Fruit fly (Drosophila melanogaster): ENCODE measurements around the gene dlg1.

dlg1 gene

DNA sequence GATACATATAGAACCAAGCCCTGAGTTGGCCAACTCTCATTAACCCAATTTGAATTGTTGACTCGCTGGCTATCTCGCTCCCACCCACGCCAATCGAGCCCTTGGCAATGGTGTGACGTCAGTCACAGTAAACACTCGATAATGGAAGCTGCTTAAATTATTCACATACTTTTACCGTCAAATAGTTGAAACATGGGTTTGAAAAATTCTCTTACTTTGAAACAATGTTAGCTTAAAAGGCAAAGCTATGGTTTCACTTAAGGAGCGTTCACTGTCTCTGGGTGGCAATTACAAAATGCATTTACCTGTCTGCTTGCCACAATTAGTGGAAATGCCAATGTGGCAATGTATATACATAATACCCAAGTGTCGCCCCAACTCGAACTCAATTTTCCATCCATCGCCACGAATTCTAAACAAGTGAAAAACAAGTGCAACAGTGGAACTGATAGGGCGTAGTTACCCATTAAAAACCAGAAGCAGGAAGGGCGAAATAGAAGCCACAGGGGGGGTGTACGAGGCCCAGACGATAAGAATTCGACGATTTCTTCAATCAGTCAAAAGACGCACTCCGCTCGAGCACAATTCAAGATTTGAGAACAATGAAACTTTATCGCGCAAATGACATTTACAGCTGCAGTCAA is 80.1 kb downstream of the dlg1 start:
- peak; percentile 10 for TF ChIP-seq Lpt (GFP tag; optimal IDR thresholded peaks at IDR 0.05)
- TF ChIP-seq svp (GFP tag), result peak; percentile 93
- peak; percentile 61 for TF ChIP-seq net (GFP tag; optimal IDR thresholded peaks at IDR 0.05)
- TF ChIP-seq Hr39 (GFP tag; optimal IDR thresholded peaks at IDR 0.05), result peak; percentile 92
- peak; percentile 88 for TF ChIP-seq Met (GFP tag; optimal IDR thresholded peaks at IDR 0.05)
- TF ChIP-seq fkh (GFP tag; optimal IDR thresholded peaks at IDR 0.05), result peak; percentile 54
- TF ChIP-seq CG6808 (GFP tag; optimal IDR thresholded peaks at IDR 0.05), result peak; percentile 22
- TF ChIP-seq CG10669 (GFP tag; optimal IDR thresholded peaks at IDR 0.05), result peak; percentile 49
- TF ChIP-seq CG8319 (GFP tag; optimal IDR thresholded peaks at IDR 0.05), result peak; percentile 38
- peak; percentile 70 for TF ChIP-seq pdm3 (GFP tag; optimal IDR thresholded peaks at IDR 0.05)
- TF ChIP-seq esn (GFP tag; optimal IDR thresholded peaks at IDR 0.05), result peak; percentile 87
- TF ChIP-seq Ets96B (tag; optimal IDR thresholded peaks at IDR 0.05), result peak; percentile 2
- TF ChIP-seq Smox (GFP tag; optimal IDR thresholded peaks at IDR 0.05), result peak; percentile 86
- no peak for TF ChIP-seq dac (GFP tag; optimal IDR thresholded peaks at IDR 0.05)
- TF ChIP-seq CG11294 (GFP tag; IDR thresholded peaks at IDR 0.05), result 0 out of 2 replicates have a peak, but pooled peaks have one; percentile 10
- TF ChIP-seq salr (GFP tag; optimal IDR thresholded peaks at IDR 0.05), result no peak
- TF ChIP-seq Eip93F (GFP tag; optimal IDR thresholded peaks at IDR 0.05), result peak; percentile 77
- TF ChIP-seq Sox14 (GFP tag; optimal IDR thresholded peaks at IDR 0.05), result peak; percentile 79
- TF ChIP-seq CG11762 (GFP tag; optimal IDR thresholded peaks at IDR 0.05; ENCODE audit: insufficient read depth), result peak; percentile 27
- peak; percentile 57 for TF ChIP-seq OdsH (GFP tag; optimal IDR thresholded peaks at IDR 0.05)
- no peak for TF ChIP-seq fd59A (GFP tag; optimal IDR thresholded peaks at IDR 0.05)
- peak; percentile 52 for TF ChIP-seq CG6276 (GFP tag; optimal IDR thresholded peaks at IDR 0.05)
- TF ChIP-seq cyc (GFP tag; optimal IDR thresholded peaks at IDR 0.05), result peak; percentile 89
- no peak for TF ChIP-seq spab (GFP tag; optimal IDR thresholded peaks at IDR 0.05)
- peak; percentile 70 for TF ChIP-seq CG15336 (GFP tag; IDR thresholded peaks at IDR 0.05)
- peak; percentile 80 for TF ChIP-seq CG6163 (GFP tag; IDR thresholded peaks at IDR 0.05)
- peak; percentile 49 for TF ChIP-seq CG32006 (GFP tag; optimal IDR thresholded peaks at IDR 0.05)
- TF ChIP-seq CG34406 (GFP tag; optimal IDR thresholded peaks at IDR 0.05), result peak; percentile 66
- TF ChIP-seq CG3919 (GFP tag; optimal IDR thresholded peaks at IDR 0.05), result peak; percentile 73
- TF ChIP-seq CG6792 (GFP tag; optimal IDR thresholded peaks at IDR 0.05), result peak; percentile 72
- TF ChIP-seq dsx (GFP tag; optimal IDR thresholded peaks at IDR 0.05; ENCODE audit: poor library complexity, severe bottlenecking), result peak; percentile 21
- no peak for TF ChIP-seq CG16779 (tag; optimal IDR thresholded peaks at IDR 0.05)
- peak; percentile 80 for TF ChIP-seq Ets21C (GFP tag; optimal IDR thresholded peaks at IDR 0.05)
- TF ChIP-seq CG31627 (GFP tag; optimal IDR thresholded peaks at IDR 0.05), result peak; percentile 90
- TF ChIP-seq CG3032 (tag; optimal IDR thresholded peaks at IDR 0.05), result peak; percentile 31
- TF ChIP-seq CG11902 (GFP tag; optimal IDR thresholded peaks at IDR 0.05), result peak; percentile 74
- peak; percentile 56 for TF ChIP-seq Sox15 (GFP tag; optimal IDR thresholded peaks at IDR 0.05)
- peak; percentile 64 for TF ChIP-seq Hr4 (GFP tag; optimal IDR thresholded peaks at IDR 0.05)
- TF ChIP-seq achi (GFP tag; optimal IDR thresholded peaks at IDR 0.05), result peak; percentile 57
- TF ChIP-seq CG8119 (GFP tag; IDR thresholded peaks at IDR 0.05), result peak; percentile 62
- TF ChIP-seq CG10631 (GFP tag; optimal IDR thresholded peaks at IDR 0.05), result peak; percentile 29
- peak; percentile 52 for TF ChIP-seq CG7368 (GFP tag; optimal IDR thresholded peaks at IDR 0.05)
- TF ChIP-seq Gug (GFP tag; IDR thresholded peaks at IDR 0.05), result peak; percentile 69
- peak; percentile 63 for TF ChIP-seq Eip75B (GFP tag; optimal IDR thresholded peaks at IDR 0.05)
- TF ChIP-seq ss (GFP tag; optimal IDR thresholded peaks at IDR 0.05), result no peak
- peak; percentile 85 for TF ChIP-seq Sox102F (GFP tag; optimal IDR thresholded peaks at IDR 0.05)
- peak; percentile 61 for TF ChIP-seq Blimp-1 (GFP tag; optimal IDR thresholded peaks at IDR 0.05)
- peak; percentile 9 for TF ChIP-seq CG1621 (tag; optimal IDR thresholded peaks at IDR 0.05)
- peak; percentile 52 for TF ChIP-seq CG6854 (GFP tag; optimal IDR thresholded peaks at IDR 0.05)
- no peak for TF ChIP-seq Hr38 (GFP tag; optimal IDR thresholded peaks at IDR 0.05)
- TF ChIP-seq fd85E (GFP tag; optimal IDR thresholded peaks at IDR 0.05), result no peak

Data from whole organism, prepupa.